In the genomic region with DNA sequence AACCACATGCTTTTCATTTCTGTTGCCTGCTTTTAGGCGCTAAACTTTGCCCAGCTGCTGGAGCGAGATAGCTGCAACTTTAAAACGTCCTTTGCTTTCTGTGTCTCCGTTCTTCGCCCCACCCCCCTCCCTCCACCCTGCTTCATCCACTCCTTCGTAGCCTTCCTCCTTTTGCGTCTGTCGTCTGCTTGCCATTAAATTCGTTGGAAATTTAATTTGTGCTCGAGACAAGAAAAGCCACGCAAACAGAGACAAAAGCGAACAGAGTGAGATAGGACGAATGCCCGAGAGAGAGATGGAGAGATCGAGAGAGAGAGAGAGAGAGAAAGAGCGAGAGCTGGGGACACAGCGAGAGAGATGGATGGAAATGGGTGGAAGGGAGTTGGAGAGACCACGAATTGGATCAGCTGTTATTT, we compare ENCODE assay signal across 1 fruit fly cellular context.
TF ChIP-seq lines count a peak whose summit lies in the region.

No protein-coding gene starts in this region.

TF ChIP-seq in whole organism, embryonic, 481 proteins besides CTCF, POLR2A, EP300 and RAD21 (continued from another document):
- TF ChIP-seq usp (GFP tag; optimal IDR thresholded peaks at IDR 0.05; lab: Kevin White, UChicago) (no peak), NC2α (GFP tag; optimal IDR thresholded peaks at IDR 0.05; lab: Kevin White, UChicago) (no peak), abd-A (tag; optimal IDR thresholded peaks at IDR 0.05; lab: Kevin White, UChicago) (peak; percentile 71), Rx (GFP tag; IDR thresholded peaks at IDR 0.05; lab: Robert Waterston, UW) (no peak), YL-1 (GFP tag; optimal IDR thresholded peaks at IDR 0.05; lab: Kevin White, UChicago) (no peak), fru (optimal IDR thresholded peaks at IDR 0.05; lab: Kevin White, UChicago) (no peak), chm (GFP tag; IDR thresholded peaks at IDR 0.05; lab: Robert Waterston, UW) (peak; percentile 41; the same call in 1 of the 2 replicates), Myb (GFP tag; optimal IDR thresholded peaks at IDR 0.05; lab: Kevin White, UChicago) (no peak), CG31388 (GFP tag; optimal IDR thresholded peaks at IDR 0.05; lab: Kevin White, UChicago) (no peak), sqz (GFP tag; optimal IDR thresholded peaks at IDR 0.05; lab: Kevin White, UChicago) (peak; percentile 19), pan (optimal IDR thresholded peaks at IDR 0.05; lab: Kevin White, UChicago) (no peak), pan (GFP tag; optimal IDR thresholded peaks at IDR 0.05 in 1 of 2, IDR thresholded peaks at IDR 0.05 in 1 of 2) (peak in 1 of 2 experiments; percentile 17), Adf1 (GFP tag; IDR thresholded peaks at IDR 0.05; lab: Robert Waterston, UW) (peak; percentile 14; the same call in 1 of the 2 replicates), Med (GFP tag; lab: Kevin White, UChicago) (peak; percentile 37), CG1832 (GFP tag; optimal IDR thresholded peaks at IDR 0.05; lab: Kevin White, UChicago) (peak; percentile 89), aop (GFP tag; IDR thresholded peaks at IDR 0.05; lab: Robert Waterston, UW) (no peak)
